Fruit fly (Drosophila melanogaster) whole organism, embryonic: ENCODE results near the gene snu.

ENCODE experiments used
- B-H2 ChIP-seq: fragments of 200-800 bp; sonication (Bioruptor generic); optimal IDR thresholded peaks from 2 replicates; lab custom pipeline; 2018; ENCODE audit warnings: missing biosample characterization, mild to moderate bottlenecking, missing genetic modification characterization
- CG11093 ChIP-seq: fragments of 200-800 bp; sonication (Bioruptor generic); IDR thresholded peaks from 3 replicates; pipeline ENCODE4 v1.3.6; 2022; ENCODE audit warnings: missing biosample characterization, missing genetic modification characterization
- CG12219 ChIP-seq: fragments of 200-800 bp; sonication (Bioruptor generic); optimal IDR thresholded peaks from 3 replicates; lab custom pipeline; 2018; ENCODE audit warnings: missing biosample characterization, mild to moderate bottlenecking, missing genetic modification characterization
- CG12391 ChIP-seq: fragments of 200-800 bp; sonication (Bioruptor generic); optimal IDR thresholded peaks from 3 replicates; lab custom pipeline; 2018; ENCODE audit warnings: missing biosample characterization, mild to moderate bottlenecking, missing genetic modification characterization, moderate library complexity
- CG15011 ChIP-seq: fragments of 200-800 bp; sonication (Bioruptor generic); optimal IDR thresholded peaks from 3 replicates; lab custom pipeline; 2018; ENCODE audit warnings: missing biosample characterization, mild to moderate bottlenecking, missing genetic modification characterization
- CG15479 ChIP-seq: fragments of 200-800 bp; sonication (Bioruptor generic); optimal IDR thresholded peaks from 3 replicates; lab custom pipeline; 2019; ENCODE audit warnings: missing biosample characterization, mild to moderate bottlenecking, missing genetic modification characterization, moderate library complexity
- CG16779 ChIP-seq: fragments of 200-800 bp; sonication (Bioruptor generic); IDR thresholded peaks from 2 replicates; pipeline ENCODE4 v1.3.6; 2022; ENCODE audit warnings: missing biosample characterization, missing genetic modification characterization
- CG16813 ChIP-seq: fragments of 200-800 bp; sonication (Bioruptor generic); IDR thresholded peaks from 3 replicates; pipeline ENCODE4 v1.3.6; 2022; ENCODE audit warnings: missing biosample characterization, missing genetic modification characterization; ENCODE audit not compliant: partially characterized antibody
- CG32767 ChIP-seq: fragments of 200-800 bp; sonication (Bioruptor generic); IDR thresholded peaks from 2 replicates; pipeline ENCODE4 v1.3.6; 2022; ENCODE audit warnings: missing biosample characterization, missing genetic modification characterization
- CG33213 ChIP-seq: fragments of 200-800 bp; sonication (Bioruptor generic); optimal IDR thresholded peaks from 3 replicates; lab custom pipeline; 2016; ENCODE audit warnings: missing biosample characterization, missing genetic modification characterization
- CG34224 ChIP-seq: fragments of 200-800 bp; sonication (Bioruptor generic); IDR thresholded peaks from 3 replicates; pipeline ENCODE4 v1.3.6; 2022; ENCODE audit warnings: missing biosample characterization, missing genetic modification characterization; ENCODE audit not compliant: partially characterized antibody
- CG34422 ChIP-seq: fragments of 200-800 bp; sonication (Bioruptor generic); IDR thresholded peaks from 3 replicates; pipeline ENCODE4 v1.3.6; 2022; ENCODE audit warnings: missing biosample characterization, missing genetic modification characterization
- CG7928 ChIP-seq: fragments of 200-800 bp; sonication (Bioruptor generic); optimal IDR thresholded peaks from 2 replicates; lab custom pipeline; 2017; ENCODE audit warnings: missing biosample characterization, mild to moderate bottlenecking, missing genetic modification characterization
- CG8388 ChIP-seq: fragments of 200-800 bp; sonication (Bioruptor generic); optimal IDR thresholded peaks from 2 replicates; lab custom pipeline; 2019; ENCODE audit warnings: missing biosample characterization, mild to moderate bottlenecking, missing genetic modification characterization, moderate library complexity
- CG9437 ChIP-seq: fragments of 200-800 bp; sonication (Bioruptor generic); optimal IDR thresholded peaks from 2 replicates; lab custom pipeline; 2018; ENCODE audit warnings: missing biosample characterization, mild to moderate bottlenecking, missing genetic modification characterization
- CG9609 ChIP-seq: fragments of 200-800 bp; sonication (Bioruptor generic); optimal IDR thresholded peaks from 3 replicates; lab custom pipeline; 2016; ENCODE audit warnings: missing biosample characterization, missing genetic modification characterization
- CTCF ChIP-seq: fragments of 200-800 bp; sonication (Bioruptor generic); optimal IDR thresholded peaks from 2 replicates; lab custom pipeline; 2017; ENCODE audit warnings: missing biosample characterization, mild to moderate bottlenecking, missing genetic modification characterization, moderate library complexity
- Camta ChIP-seq: fragments of 200-800 bp; sonication (Bioruptor generic); optimal IDR thresholded peaks from 2 replicates; lab custom pipeline; 2016; ENCODE audit warnings: missing biosample characterization, missing genetic modification characterization
- Dfd ChIP-seq, 2 experiments: fragments of >200 bp; optimal IDR thresholded peaks; 2 replicates each; lab custom pipeline; 2017; ENCODE audit warnings: missing biosample characterization in 2 of 2, missing genetic modification characterization in 2 of 2
- Ets97D ChIP-seq: fragments of 200-800 bp; sonication (Bioruptor generic); optimal IDR thresholded peaks from 3 replicates; lab custom pipeline; 2016; ENCODE audit warnings: missing biosample characterization, missing genetic modification characterization
- Gsc ChIP-seq: fragments of 200-800 bp; sonication (Bioruptor generic); IDR thresholded peaks from 2 replicates; pipeline ENCODE4 v1.3.6; 2022; ENCODE audit warnings: missing biosample characterization, missing genetic modification characterization
- HLH3B ChIP-seq: fragments of 200-800 bp; sonication (Bioruptor generic); IDR thresholded peaks from 2 replicates; pipeline ENCODE4 v1.3.6; 2022; ENCODE audit warnings: missing biosample characterization, missing genetic modification characterization
- Hmr ChIP-seq: fragments of 200-800 bp; sonication (Bioruptor generic); optimal IDR thresholded peaks from 3 replicates; lab custom pipeline; 2017; ENCODE audit warnings: mild to moderate bottlenecking, missing biosample characterization, missing genetic modification reagents, missing genetic modification characterization
- MESR4 ChIP-seq: fragments of 200-800 bp; sonication (Bioruptor generic); optimal IDR thresholded peaks from 2 replicates; lab custom pipeline; 2018; ENCODE audit warnings: missing biosample characterization, mild to moderate bottlenecking, missing genetic modification characterization, moderate library complexity
- Myb ChIP-seq: fragments of 200-800 bp; sonication (Bioruptor generic); optimal IDR thresholded peaks from 2 replicates; lab custom pipeline; 2016; ENCODE audit warnings: missing biosample characterization, missing genetic modification characterization
- Side ChIP-seq: fragments of 200-800 bp; sonication (Bioruptor generic); optimal IDR thresholded peaks from 2 replicates; lab custom pipeline; 2016; ENCODE audit warnings: missing biosample characterization, missing genetic modification characterization
- Sin3A ChIP-seq: fragments of >200 bp; optimal IDR thresholded peaks from 2 replicates; lab custom pipeline; 2018
- amos ChIP-seq: fragments of 200-800 bp; sonication (Bioruptor generic); IDR thresholded peaks from 2 replicates; pipeline ENCODE4 v1.3.6; 2022; ENCODE audit warnings: missing biosample characterization, missing genetic modification characterization; ENCODE audit not compliant: partially characterized antibody
- bowl ChIP-seq: fragments of 200-800 bp; sonication (Bioruptor generic); IDR thresholded peaks from 2 replicates; pipeline ENCODE4 v1.3.6; 2022; ENCODE audit warnings: missing biosample characterization, missing genetic modification characterization
- bsh ChIP-seq, 2 experiments: fragments of 200-800 bp; sonication (Bioruptor generic); optimal IDR thresholded peaks; 2 replicates each; lab custom pipeline; 2017 to 2018; ENCODE audit warnings: mild to moderate bottlenecking in 2 of 2, missing biosample characterization in 2 of 2, missing genetic modification characterization in 2 of 2, moderate library complexity in 1 of 2
- cas ChIP-seq: fragments of 200-800 bp; sonication (Bioruptor generic); IDR thresholded peaks from 2 replicates; pipeline ENCODE4 v1.3.6; 2022; ENCODE audit warnings: missing biosample characterization, missing genetic modification characterization
- ci ChIP-seq: fragments of 200-800 bp; sonication (Bioruptor generic); IDR thresholded peaks from 3 replicates; pipeline ENCODE4 v1.3.6; 2022; ENCODE audit warnings: missing biosample characterization, missing genetic modification characterization
- emc ChIP-seq: fragments of 200-800 bp; sonication (Bioruptor generic); optimal IDR thresholded peaks from 2 replicates; lab custom pipeline; 2016; ENCODE audit warnings: missing biosample characterization, missing genetic modification characterization
- ems ChIP-seq: fragments of 200-800 bp; sonication (Bioruptor generic); optimal IDR thresholded peaks from 3 replicates; lab custom pipeline; 2016; ENCODE audit warnings: missing biosample characterization, missing genetic modification characterization
- en ChIP-seq: fragments of 200-800 bp; sonication (Bioruptor generic); optimal IDR thresholded peaks from 2 replicates; lab custom pipeline; 2016; ENCODE audit warnings: missing biosample characterization, missing genetic modification characterization
- ewg ChIP-seq: fragments of 200-800 bp; sonication (Bioruptor generic); optimal IDR thresholded peaks from 3 replicates; lab custom pipeline; 2017; ENCODE audit warnings: mild to moderate bottlenecking, missing biosample characterization, missing genetic modification reagents, missing genetic modification characterization
- jigr1 ChIP-seq: fragments of 200-800 bp; sonication (Bioruptor generic); IDR thresholded peaks from 3 replicates; pipeline ENCODE4 v1.3.6; 2022; ENCODE audit warnings: missing biosample characterization, missing genetic modification characterization
- jing ChIP-seq: fragments of 200-800 bp; sonication (Bioruptor generic); optimal IDR thresholded peaks from 2 replicates; lab custom pipeline; 2018; ENCODE audit warnings: missing biosample characterization, mild to moderate bottlenecking, missing genetic modification characterization
- luna ChIP-seq: fragments of 200-800 bp; sonication (Bioruptor generic); optimal IDR thresholded peaks from 2 replicates; lab custom pipeline; 2016; ENCODE audit warnings: missing biosample characterization, missing genetic modification characterization
- nmo ChIP-seq: fragments of 200-800 bp; sonication (Bioruptor generic); optimal IDR thresholded peaks from 2 replicates; lab custom pipeline; 2018; ENCODE audit warnings: missing biosample characterization, mild to moderate bottlenecking, missing genetic modification characterization, moderate library complexity
- otp ChIP-seq: fragments of 200-800 bp; sonication (Bioruptor generic); IDR thresholded peaks from 3 replicates; pipeline ENCODE4, ENCODE4 v1.3.6; 2022; ENCODE audit warnings: missing biosample characterization, missing genetic modification characterization
- p53 ChIP-seq: fragments of 200-800 bp; sonication (Bioruptor generic); optimal IDR thresholded peaks from 2 replicates; lab custom pipeline; 2016; ENCODE audit warnings: missing biosample characterization, missing genetic modification characterization
- pita ChIP-seq: fragments of 200-800 bp; sonication (Bioruptor generic); optimal IDR thresholded peaks from 2 replicates; lab custom pipeline; 2017; ENCODE audit warnings: missing biosample characterization, mild to moderate bottlenecking, missing genetic modification characterization
- pros ChIP-seq: fragments of 200-800 bp; sonication (Bioruptor generic); optimal IDR thresholded peaks from 3 replicates; lab custom pipeline; 2019; ENCODE audit warnings: missing biosample characterization, mild to moderate bottlenecking, missing genetic modification characterization, moderate library complexity
- psq ChIP-seq: fragments of 200-800 bp; sonication (Bioruptor generic); optimal IDR thresholded peaks from 2 replicates; lab custom pipeline; 2017; ENCODE audit warnings: missing biosample characterization, missing genetic modification characterization
- row ChIP-seq: fragments of 200-800 bp; sonication (Bioruptor generic); IDR thresholded peaks from 3 replicates; pipeline ENCODE4 v1.3.6; 2022; ENCODE audit warnings: missing biosample characterization, missing genetic modification characterization
- scrt ChIP-seq: fragments of 200-800 bp; sonication (Bioruptor generic); optimal IDR thresholded peaks from 2 replicates; lab custom pipeline; 2018; ENCODE audit warnings: missing biosample characterization, mild to moderate bottlenecking, missing genetic modification characterization, moderate library complexity
- slbo ChIP-seq: fragments of 200-800 bp; sonication (Bioruptor generic); IDR thresholded peaks from 2 replicates; pipeline ENCODE4 v1.3.6; 2022; ENCODE audit warnings: missing biosample characterization, missing genetic modification characterization
- slou ChIP-seq: fragments of 200-800 bp; sonication (Bioruptor generic); optimal IDR thresholded peaks from 3 replicates; lab custom pipeline; 2016; ENCODE audit warnings: missing biosample characterization, missing genetic modification characterization
- sr ChIP-seq: fragments of 200-800 bp; sonication (Bioruptor generic); IDR thresholded peaks from 3 replicates; pipeline ENCODE4 v1.3.6; 2022; ENCODE audit warnings: missing biosample characterization, missing genetic modification characterization
- tin ChIP-seq: fragments of 200-800 bp; sonication (Bioruptor generic); optimal IDR thresholded peaks from 3 replicates; lab custom pipeline; 2016; ENCODE audit warnings: missing biosample characterization, missing genetic modification characterization
- trem ChIP-seq: fragments of 200-800 bp; optimal IDR thresholded peaks from 3 replicates; lab custom pipeline; 2019; ENCODE audit warnings: missing biosample characterization, mild to moderate bottlenecking, missing genetic modification characterization, moderate library complexity

snu gene

dm6 chr3R:28676870-28677526 lies 2.2 kb downstream of the snu start (continued):
- TF ChIP-seq CG9437 (GFP tag; lab: Kevin White, UChicago), result no peak
- peak; percentile 46 for TF ChIP-seq CG12219
- no peak for TF ChIP-seq pita (GFP tag; lab: Kevin White, UChicago)
- TF ChIP-seq CG7928 (GFP tag; lab: Kevin White, UChicago), result no peak
- TF ChIP-seq B-H2 (GFP tag; lab: Kevin White, UChicago), result no peak
- TF ChIP-seq CG16813, result no peak
- no peak for TF ChIP-seq CG16779
- no peak for TF ChIP-seq Sin3A (lab: Kevin White, UChicago)
- no peak for TF ChIP-seq ci (GFP tag; lab: Robert Waterston, UW)
- TF ChIP-seq scrt (GFP tag; lab: Kevin White, UChicago), result peak; percentile 13
- peak; percentile 37 for TF ChIP-seq Hmr (GFP tag; lab: Kevin White, UChicago)
- peak; percentile 48 for TF ChIP-seq CG12391 (tag; lab: Kevin White, UChicago)
- no peak for TF ChIP-seq CG15479 (GFP tag; lab: Kevin White, UChicago)
- TF ChIP-seq psq (GFP tag; lab: Kevin White, UChicago), result no peak
- TF ChIP-seq en, result no peak
- no peak for TF ChIP-seq jing
- no peak for TF ChIP-seq bowl (GFP tag; lab: Robert Waterston, UW)
- no peak for TF ChIP-seq pros (GFP tag; lab: Kevin White, UChicago)
- no peak for TF ChIP-seq CG33213
- no peak for TF ChIP-seq CG34224 (GFP tag; lab: Robert Waterston, UW)
- TF ChIP-seq Dfd (GFP tag; optimal IDR thresholded peaks at IDR 0.05; lab: Kevin White, UChicago), result no peak
- TF ChIP-seq CG11093, result peak; percentile 48; the same call in 1 of the 3 replicates
- no peak for TF ChIP-seq MESR4 (GFP tag; lab: Kevin White, UChicago)
- no peak for TF ChIP-seq p53
- TF ChIP-seq CTCF (GFP tag; lab: Kevin White, UChicago), result no peak
- no peak for TF ChIP-seq CG8388 (GFP tag; lab: Kevin White, UChicago)
- TF ChIP-seq slou (GFP tag; lab: Kevin White, UChicago), result peak; percentile 36
- TF ChIP-seq trem (tag; lab: Kevin White, UChicago), result no peak
- TF ChIP-seq nmo (GFP tag; lab: Kevin White, UChicago), result peak; percentile 8
- TF ChIP-seq row, result peak; percentile 62
- 0 out of 2 replicates have a peak, but pooled peaks have one; percentile 37 for TF ChIP-seq cas (GFP tag; lab: Robert Waterston, UW)
- TF ChIP-seq CG32767 (GFP tag; lab: Robert Waterston, UW), result 0 out of 2 replicates have a peak, but pooled peaks have one; percentile 33
- TF ChIP-seq jigr1 (GFP tag; lab: Robert Waterston, UW), result no peak
- peak; percentile 79 for TF ChIP-seq slbo (GFP tag; lab: Robert Waterston, UW)
- TF ChIP-seq emc (GFP tag; lab: Kevin White, UChicago), result no peak
- TF ChIP-seq Myb (GFP tag; lab: Kevin White, UChicago), result no peak
- no peak for TF ChIP-seq otp (GFP tag; lab: Robert Waterston, UW)
- no peak for TF ChIP-seq CG15011 (GFP tag; lab: Kevin White, UChicago)
- TF ChIP-seq ems, result peak; percentile 1
- TF ChIP-seq Ets97D (GFP tag; lab: Kevin White, UChicago), result no peak
- no peak for TF ChIP-seq Gsc
- peak; percentile 64 for TF ChIP-seq HLH3B (GFP tag; lab: Robert Waterston, UW)
- TF ChIP-seq CG34422 (GFP tag; lab: Robert Waterston, UW), result 0 out of 3 replicates have a peak, but pooled peaks have one; percentile 56
- no peak for TF ChIP-seq Camta
- TF ChIP-seq bsh (GFP tag; optimal IDR thresholded peaks at IDR 0.05; lab: Kevin White, UChicago), result peak in 1 of 2 experiments; percentile 6
- TF ChIP-seq Side (GFP tag; lab: Kevin White, UChicago), result no peak
- TF ChIP-seq tin (GFP tag; lab: Kevin White, UChicago), result peak; percentile 11
- TF ChIP-seq luna (GFP tag; lab: Kevin White, UChicago), result no peak
- TF ChIP-seq amos (GFP tag; lab: Robert Waterston, UW), result no peak
- TF ChIP-seq sr, result no peak
- TF ChIP-seq ewg (GFP tag; lab: Kevin White, UChicago), result peak; percentile 1
- no peak for TF ChIP-seq CG9609
